Fruit fly (Drosophila melanogaster): ENCODE results near the gene CG15011.

dm6 chr3L:4232227-4232626 is 26.7 kb downstream of the CG15011 start:
- no peak for TF ChIP-seq CG8478 (optimal IDR thresholded peaks at IDR 0.05)
- no peak for TF ChIP-seq CTCF (optimal IDR thresholded peaks at IDR 0.05)

Measured in S2 (cell line).